Fruit fly (Drosophila melanogaster) whole organism: ENCODE results near the gene CG32668.

Experiments
- CG8478 ChIP-seq: fragments of >200 bp; optimal IDR thresholded peaks from 2 replicates; lab custom pipeline; 2018; ENCODE audit warnings: inconsistent platforms
- Dll ChIP-seq: fragments of >200 bp; optimal IDR thresholded peaks from 2 replicates; lab custom pipeline; 2017
- pan ChIP-seq: fragments of >200 bp; optimal IDR thresholded peaks from 2 replicates; lab custom pipeline; 2017
- usp ChIP-seq: fragments of >200 bp; optimal IDR thresholded peaks from 2 replicates; lab custom pipeline; 2017; ENCODE audit warnings: missing biosample characterization, missing genetic modification characterization, mixed read lengths

DNA sequence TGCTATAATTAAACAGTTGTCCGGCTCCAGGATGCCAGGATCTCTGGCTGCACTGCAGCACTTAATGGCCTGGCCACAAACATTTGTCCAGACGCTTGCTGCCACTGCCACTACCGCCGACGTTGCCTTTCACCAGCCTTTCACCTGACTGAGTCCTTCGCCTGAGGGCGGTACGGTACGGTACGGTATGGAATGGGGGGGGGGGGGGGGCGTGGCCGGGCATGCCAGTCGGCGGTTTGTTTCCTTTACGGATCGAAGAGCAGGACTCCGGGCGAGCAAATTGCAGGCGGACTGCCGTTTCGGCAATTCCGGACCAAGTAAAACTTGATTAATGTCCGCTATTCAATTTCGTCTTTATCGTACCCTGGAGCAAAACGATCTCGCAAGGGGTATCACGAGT lies 43.5 kb upstream of the CG32668 start:
- TF ChIP-seq pan (lab: Kevin White, UChicago) (no peak), CG8478 (no peak), Dll (lab: Kevin White, UChicago) (no peak), usp (GFP tag; lab: Kevin White, UChicago) (no peak)
